Fruit fly (Drosophila melanogaster): ENCODE results near the gene Pburs.

The Pburs gene

dm6 chr2L:14461066-14461465 is 43.9 kb upstream of the Pburs start (continued):
- TF ChIP-seq Dfd (GFP tag; optimal IDR thresholded peaks at IDR 0.05) (no peak), rgr (GFP tag; optimal IDR thresholded peaks at IDR 0.05) (peak; percentile 86), Rel (GFP tag; optimal IDR thresholded peaks at IDR 0.05) (peak; percentile 9), Rel (tag; optimal IDR thresholded peaks at IDR 0.05) (peak; percentile 55), CG32264 (GFP tag; optimal IDR thresholded peaks at IDR 0.05) (peak; percentile 69)

dm6 chr2L:14460029-14460363 is 42.9 kb upstream of the Pburs start:
- TF ChIP-seq dmrt93B (GFP tag; optimal IDR thresholded peaks at IDR 0.05) (no peak), CG32264 (GFP tag; optimal IDR thresholded peaks at IDR 0.05) (no peak), Rel (GFP tag; optimal IDR thresholded peaks at IDR 0.05) (no peak), Rel (tag; optimal IDR thresholded peaks at IDR 0.05) (no peak), Hr83 (GFP tag; optimal IDR thresholded peaks at IDR 0.05; ENCODE audit: poor library complexity, severe bottlenecking) (no peak), sv (GFP tag; optimal IDR thresholded peaks at IDR 0.05) (no peak), usp (GFP tag; optimal IDR thresholded peaks at IDR 0.05) (no peak), OdsH (GFP tag; optimal IDR thresholded peaks at IDR 0.05) (no peak)

- TF ChIP-seq CG9705 (GFP tag; optimal IDR thresholded peaks at IDR 0.05) (no peak), Hnf4 (GFP tag; optimal IDR thresholded peaks at IDR 0.05) (no peak), Rel (GFP tag; optimal IDR thresholded peaks at IDR 0.05) (no peak), Rel (tag; optimal IDR thresholded peaks at IDR 0.05) (no peak), brk (GFP tag; optimal IDR thresholded peaks at IDR 0.05) (no peak), GATAd (GFP tag; optimal IDR thresholded peaks at IDR 0.05) (no peak), foxo (GFP tag; optimal IDR thresholded peaks at IDR 0.05) (no peak)
Measured at dm6 chr2L:14459360-14460028, 42.4 kb upstream of the Pburs start.

dm6 chr2L:14458187-14458899 is 41.2 kb upstream of the Pburs start:
- TF ChIP-seq sage (GFP tag; optimal IDR thresholded peaks at IDR 0.05) (no peak), CG9705 (GFP tag; optimal IDR thresholded peaks at IDR 0.05) (no peak), h (GFP tag; optimal IDR thresholded peaks at IDR 0.05) (no peak), sv (GFP tag; optimal IDR thresholded peaks at IDR 0.05) (peak; percentile 45), Mio (GFP tag; optimal IDR thresholded peaks at IDR 0.05) (no peak)

dm6 chr2L:14457414-14457813 is 40.3 kb upstream of the Pburs start:
- TF ChIP-seq foxo (GFP tag; optimal IDR thresholded peaks at IDR 0.05) (no peak), Vsx2 (GFP tag; optimal IDR thresholded peaks at IDR 0.05; ENCODE audit: partially characterized antibody) (no peak)

dm6 chr2L:14456841-14457240 is 39.7 kb upstream of the Pburs start:
- no peak for TF ChIP-seq Hr78 (GFP tag; optimal IDR thresholded peaks at IDR 0.05)

dm6 chr2L:14456268-14456667 is 39.1 kb upstream of the Pburs start:
- TF ChIP-seq N (GFP tag; optimal IDR thresholded peaks at IDR 0.05): no peak
- no peak for TF ChIP-seq br (GFP tag; optimal IDR thresholded peaks at IDR 0.05)
- no peak for TF ChIP-seq sv (GFP tag; optimal IDR thresholded peaks at IDR 0.05)
- no peak for TF ChIP-seq CG9705 (GFP tag; optimal IDR thresholded peaks at IDR 0.05)
- no peak for TF ChIP-seq Sp1 (GFP tag; optimal IDR thresholded peaks at IDR 0.05)
- TF ChIP-seq dmrt93B (GFP tag; optimal IDR thresholded peaks at IDR 0.05): no peak
- no peak for TF ChIP-seq psq (GFP tag; optimal IDR thresholded peaks at IDR 0.05)
- no peak for TF ChIP-seq Mio (GFP tag; optimal IDR thresholded peaks at IDR 0.05)
- TF ChIP-seq ey (GFP tag; optimal IDR thresholded peaks at IDR 0.05): no peak
- no peak for TF ChIP-seq dl (GFP tag; optimal IDR thresholded peaks at IDR 0.05; ENCODE audit: insufficient read depth in 1 of 2, partially characterized antibody in 2 of 2)
- TF ChIP-seq pan (optimal IDR thresholded peaks at IDR 0.05): no peak
- no peak for TF ChIP-seq Rel (GFP tag; optimal IDR thresholded peaks at IDR 0.05)
- TF ChIP-seq Rel (tag; optimal IDR thresholded peaks at IDR 0.05): no peak

Data from whole organism, wandering third instar larva.